Worm (Caenorhabditis elegans) whole organism, L2 larva: Measurements from ENCODE around the gene ZK353.3.

Source experiments
- R02D3.7 ChIP-seq: fragments of 150-350 bp; optimal IDR thresholded peaks from 2 replicates; lab custom pipeline; 2014; ENCODE audit warnings: missing biosample characterization, missing genetic modification characterization
- nhr-237 ChIP-seq: fragments of 150-350 bp; optimal IDR thresholded peaks from 2 replicates; lab custom pipeline; 2014; ENCODE audit warnings: missing biosample characterization, missing genetic modification characterization
- snpc-4 ChIP-seq: fragments of 150-350 bp; optimal IDR thresholded peaks from 2 replicates; lab custom pipeline; 2014; ENCODE audit warnings: missing biosample characterization, missing genetic modification characterization

DNA sequence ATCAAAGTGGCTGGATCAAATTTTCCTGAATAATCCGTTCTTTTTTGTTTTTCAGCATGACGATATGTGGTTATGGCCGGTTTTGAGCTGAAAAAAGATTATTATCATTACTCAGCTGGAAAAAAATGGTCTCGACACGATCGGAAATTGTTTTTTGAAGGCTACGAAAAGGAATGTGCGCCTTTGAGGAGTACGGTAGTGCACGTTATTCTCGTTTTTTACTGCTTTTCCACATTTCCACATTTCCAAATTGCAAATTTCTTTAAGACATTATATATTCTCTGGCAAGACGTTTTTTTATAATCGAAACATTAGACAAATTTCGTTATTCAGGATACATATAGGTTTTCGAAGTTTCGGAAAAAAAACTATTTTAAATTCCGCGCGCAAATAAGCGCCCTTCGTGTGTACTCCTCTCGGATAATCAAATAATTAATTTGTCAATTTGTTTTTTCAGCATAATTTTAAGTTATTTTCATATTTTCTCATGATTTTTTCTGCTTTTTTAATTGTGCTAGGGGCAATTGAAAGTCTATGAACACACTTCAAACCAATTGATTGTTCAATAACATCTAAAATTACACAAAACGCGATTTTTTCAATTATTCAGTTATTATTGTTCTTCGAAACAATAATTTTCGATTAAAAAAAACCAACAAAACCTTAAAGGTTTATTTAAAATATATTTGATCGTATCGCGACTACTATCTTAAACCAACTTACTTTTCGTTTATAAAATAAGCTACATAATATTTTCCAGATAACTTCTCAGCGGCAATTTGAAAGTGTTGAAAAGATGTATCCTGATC, 32.3 kb upstream of the ZK353.3 start, which contains the start of gene R05D3.3:
- TF ChIP-seq nhr-237 (no peak), snpc-4 (tag; lab: Kevin White, UChicago) (no peak), R02D3.7 (tag; lab: Kevin White, UChicago) (no peak)
